Fruit fly (Drosophila melanogaster): ENCODE results near the gene CG4766.

The CG4766 gene

DNA sequence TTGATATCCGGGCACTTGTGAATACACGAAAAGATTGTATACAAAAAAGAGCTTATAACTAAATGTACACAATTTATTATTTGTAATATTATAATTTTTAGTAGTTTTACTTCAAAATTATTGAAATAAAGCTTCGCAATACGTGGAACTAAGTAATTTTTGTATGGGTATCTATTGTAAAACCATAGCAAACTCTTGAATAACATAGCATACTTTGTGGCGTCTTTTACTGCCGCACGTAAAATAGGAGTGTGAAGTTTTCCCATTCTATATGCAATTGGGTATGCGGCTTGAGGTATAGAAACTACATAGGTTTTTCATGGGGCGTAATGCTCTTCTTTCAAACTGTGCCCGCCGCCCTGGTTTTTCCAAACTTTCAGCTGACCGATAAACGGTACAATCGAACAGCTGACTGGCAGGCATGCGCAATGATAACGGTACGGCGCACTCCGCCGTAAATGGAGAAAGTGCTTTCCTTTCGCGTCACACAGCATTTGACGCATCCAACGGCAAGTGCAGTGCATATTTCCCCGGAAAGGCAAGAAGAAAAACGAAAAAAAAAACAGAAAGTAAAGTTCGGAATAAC is 38.9 kb upstream of the CG4766 start, which contains the start of gene CG5937:
Gene CG5937, plus strand, starts transcription at position 575 of the 586 bp plus-strand sequence.
- peak; percentile 40 for TF ChIP-seq CG7839 (tag; optimal IDR thresholded peaks at IDR 0.05)
- TF ChIP-seq jigr1 (GFP tag; IDR thresholded peaks at IDR 0.05) = no peak
- peak; percentile 10 for TF ChIP-seq CG17359 (tag; optimal IDR thresholded peaks at IDR 0.05)
- TF ChIP-seq mld (GFP tag; IDR thresholded peaks at IDR 0.05; ENCODE audit: partially characterized antibody) = no peak
- no peak for TF ChIP-seq nerfin-1 (tag; optimal IDR thresholded peaks at IDR 0.05)
- peak; percentile 24 for TF ChIP-seq CG13296 (GFP tag; optimal IDR thresholded peaks at IDR 0.05)
- TF ChIP-seq D19A (tag; optimal IDR thresholded peaks at IDR 0.05) = peak; percentile 5
- TF ChIP-seq pum (GFP tag; optimal IDR thresholded peaks at IDR 0.05) = no peak
- TF ChIP-seq CG7372 (GFP tag; IDR thresholded peaks at IDR 0.05) = no peak
- no peak for TF ChIP-seq CG3847 (GFP tag; IDR thresholded peaks at IDR 0.05)
- no peak for TF ChIP-seq CG11723 (GFP tag; optimal IDR thresholded peaks at IDR 0.05)
- TF ChIP-seq hth (optimal IDR thresholded peaks at IDR 0.05) = no peak
- peak; percentile 30 for TF ChIP-seq CG18599 (GFP tag; optimal IDR thresholded peaks at IDR 0.05)
- peak; percentile 42 for TF ChIP-seq CoRest (tag; optimal IDR thresholded peaks at IDR 0.05)
- TF ChIP-seq YL-1 (GFP tag; optimal IDR thresholded peaks at IDR 0.05) = no peak
- peak; percentile 86 for TF ChIP-seq ewg (GFP tag; optimal IDR thresholded peaks at IDR 0.05)
- TF ChIP-seq CG11456 (GFP tag; IDR thresholded peaks at IDR 0.05) = no peak
- no peak for TF ChIP-seq CG7963 (GFP tag; IDR thresholded peaks at IDR 0.05; ENCODE audit: partially characterized antibody)
- no peak for TF ChIP-seq tna (GFP tag; IDR thresholded peaks at IDR 0.05; ENCODE audit: partially characterized antibody)
- TF ChIP-seq CG11695 (GFP tag; IDR thresholded peaks at IDR 0.05) = no peak
- TF ChIP-seq Hmr (GFP tag; optimal IDR thresholded peaks at IDR 0.05) = peak; percentile 18
- no peak for TF ChIP-seq CG8281 (tag; optimal IDR thresholded peaks at IDR 0.05)
- TF ChIP-seq tx (GFP tag; optimal IDR thresholded peaks at IDR 0.05) = no peak
- TF ChIP-seq CG7786 (GFP tag; optimal IDR thresholded peaks at IDR 0.05) = no peak
- no peak for TF ChIP-seq sug (tag; optimal IDR thresholded peaks at IDR 0.05)
- TF ChIP-seq PHDP (tag; optimal IDR thresholded peaks at IDR 0.05) = peak; percentile 24
- TF ChIP-seq Lim3 (GFP tag; IDR thresholded peaks at IDR 0.05) = no peak
- TF ChIP-seq Myb (GFP tag; optimal IDR thresholded peaks at IDR 0.05) = no peak
- no peak for TF ChIP-seq HmgZ (tag; optimal IDR thresholded peaks at IDR 0.05)
- no peak for TF ChIP-seq salm (tag; optimal IDR thresholded peaks at IDR 0.05)
- peak; percentile 32 for TF ChIP-seq NfI (GFP tag; optimal IDR thresholded peaks at IDR 0.05)
- TF ChIP-seq CG8924 (tag; optimal IDR thresholded peaks at IDR 0.05) = peak; percentile 4
- peak in 1 of 2 experiments; percentile 14 for TF ChIP-seq Hr51 (GFP tag; optimal IDR thresholded peaks at IDR 0.05)
- no peak for TF ChIP-seq scrt (GFP tag; optimal IDR thresholded peaks at IDR 0.05)
- TF ChIP-seq nmo (GFP tag; optimal IDR thresholded peaks at IDR 0.05) = peak; percentile 23
- TF ChIP-seq phol (tag; optimal IDR thresholded peaks at IDR 0.05) = peak; percentile 33
- peak; percentile 47 for TF ChIP-seq Meics (GFP tag; optimal IDR thresholded peaks at IDR 0.05)
- peak; percentile 4 for TF ChIP-seq tin (GFP tag; optimal IDR thresholded peaks at IDR 0.05)
- TF ChIP-seq CG17361 (GFP tag; IDR thresholded peaks at IDR 0.05) = peak; percentile 57; the same call in 2 of the 3 replicates
- TF ChIP-seq D19B (GFP tag; optimal IDR thresholded peaks at IDR 0.05) = peak; percentile 8
- TF ChIP-seq CG4730 (GFP tag; IDR thresholded peaks at IDR 0.05) = no peak
- no peak for TF ChIP-seq chinmo (GFP tag; IDR thresholded peaks at IDR 0.05; ENCODE audit: partially characterized antibody)
- TF ChIP-seq NC2β (GFP tag; optimal IDR thresholded peaks at IDR 0.05) = no peak
- peak; percentile 46 for TF ChIP-seq CG13424 (tag; optimal IDR thresholded peaks at IDR 0.05)
- no peak for TF ChIP-seq Mrtf (GFP tag; IDR thresholded peaks at IDR 0.05)
- TF ChIP-seq CG7556 (GFP tag; optimal IDR thresholded peaks at IDR 0.05) = peak; percentile 44
- no peak for TF ChIP-seq Bteb2 (GFP tag; optimal IDR thresholded peaks at IDR 0.05)
- TF ChIP-seq ERR (GFP tag; optimal IDR thresholded peaks at IDR 0.05) = no peak
- peak; percentile 12 for TF ChIP-seq caup (GFP tag; optimal IDR thresholded peaks at IDR 0.05; ENCODE audit: severe bottlenecking)
- TF ChIP-seq CG18262 (tag; optimal IDR thresholded peaks at IDR 0.05) = peak; percentile 18

Data from whole organism, embryonic.